Worm (Caenorhabditis elegans) whole organism, dauer: ENCODE results near the gene srv-14.

ENCODE experiments used
- unc-62 ChIP-seq: sonication (generic microtip); optimal IDR thresholded peaks from 2 replicates; lab custom pipeline; 2017; ENCODE audit warnings: missing biosample characterization, missing genetic modification reagents, missing genetic modification characterization

Gene srv-14

ce11 chrIV:15900158-15900557 is 6.1 kb upstream of the srv-14 start:
- no peak for TF ChIP-seq unc-62 (GFP tag; lab: Kevin White, UChicago)

DNA sequence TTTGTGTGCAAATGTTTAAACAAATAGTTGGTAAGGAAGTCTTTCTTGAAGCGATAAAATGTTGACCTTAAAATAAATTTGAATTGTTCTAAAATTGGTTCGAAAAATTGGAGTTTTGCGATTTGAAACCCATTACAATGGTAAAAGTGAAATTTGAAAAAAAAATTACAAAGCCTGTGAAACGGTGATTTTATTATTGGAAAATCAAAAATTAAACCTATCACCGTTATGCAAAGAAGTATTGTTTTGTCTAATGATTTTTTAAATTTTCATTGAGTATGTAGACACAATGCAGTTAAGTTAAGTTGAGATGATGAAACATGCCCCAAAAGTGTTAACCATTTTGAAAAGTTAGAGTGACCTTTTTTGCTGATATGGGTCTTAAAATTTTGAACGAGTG is 786 bp upstream of the srv-14 start:
- no peak for TF ChIP-seq unc-62 (GFP tag; lab: Kevin White, UChicago)

- TF ChIP-seq unc-62 (GFP tag; lab: Kevin White, UChicago), result no peak
Measured at ce11 chrIV:15883922-15884321, 10.1 kb downstream of the srv-14 start, which contains the start of gene Y105C5B.3. Y105C5B.3 (plus strand) TSS chrIV:15884222.

ce11 chrIV:15880114-15880513 is 13.9 kb downstream of the srv-14 start:
- TF ChIP-seq unc-62 (GFP tag; lab: Kevin White, UChicago), result no peak

ce11 chrIV:15878262-15878661 is 15.8 kb downstream of the srv-14 start:
- TF ChIP-seq unc-62 (GFP tag; lab: Kevin White, UChicago), result no peak

ce11 chrIV:15872633-15873032 is 21.4 kb downstream of the srv-14 start, which contains the start of gene gcy-25:
gcy-25 (plus strand) TSS chrIV:15872933.
- TF ChIP-seq unc-62 (GFP tag; lab: Kevin White, UChicago), result no peak

- no peak for TF ChIP-seq unc-62 (GFP tag; lab: Kevin White, UChicago)
Measured at ce11 chrIV:15870356-15870755, 23.7 kb downstream of the srv-14 start, which contains the start of gene Y105C5B.1. Y105C5B.1 (plus strand) TSS chrIV:15870656.

- TF ChIP-seq unc-62 (GFP tag; lab: Kevin White, UChicago), result no peak
Measured at ce11 chrIV:15868288-15868687, 25.7 kb downstream of the srv-14 start.

DNA sequence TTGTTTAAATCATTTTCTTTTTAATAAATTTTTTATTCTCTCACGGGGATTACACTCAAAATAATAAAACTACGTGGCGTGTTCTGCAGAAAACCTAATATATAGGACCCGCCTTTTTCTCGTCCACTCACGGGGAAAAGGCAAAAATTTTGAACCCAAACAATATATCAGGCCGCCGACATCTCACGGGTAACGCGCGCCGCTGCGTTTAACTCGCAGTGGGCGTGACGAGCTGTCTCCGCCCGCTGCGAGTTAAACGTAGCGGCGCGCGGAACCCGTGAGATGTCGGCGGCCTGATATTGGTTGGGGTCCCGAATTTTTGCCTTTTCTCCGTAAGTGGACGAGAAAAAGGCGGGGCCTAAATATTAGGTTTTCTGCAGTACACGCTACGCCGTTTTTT is 32.5 kb downstream of the srv-14 start:
- no peak for TF ChIP-seq unc-62 (GFP tag; lab: Kevin White, UChicago)

DNA sequence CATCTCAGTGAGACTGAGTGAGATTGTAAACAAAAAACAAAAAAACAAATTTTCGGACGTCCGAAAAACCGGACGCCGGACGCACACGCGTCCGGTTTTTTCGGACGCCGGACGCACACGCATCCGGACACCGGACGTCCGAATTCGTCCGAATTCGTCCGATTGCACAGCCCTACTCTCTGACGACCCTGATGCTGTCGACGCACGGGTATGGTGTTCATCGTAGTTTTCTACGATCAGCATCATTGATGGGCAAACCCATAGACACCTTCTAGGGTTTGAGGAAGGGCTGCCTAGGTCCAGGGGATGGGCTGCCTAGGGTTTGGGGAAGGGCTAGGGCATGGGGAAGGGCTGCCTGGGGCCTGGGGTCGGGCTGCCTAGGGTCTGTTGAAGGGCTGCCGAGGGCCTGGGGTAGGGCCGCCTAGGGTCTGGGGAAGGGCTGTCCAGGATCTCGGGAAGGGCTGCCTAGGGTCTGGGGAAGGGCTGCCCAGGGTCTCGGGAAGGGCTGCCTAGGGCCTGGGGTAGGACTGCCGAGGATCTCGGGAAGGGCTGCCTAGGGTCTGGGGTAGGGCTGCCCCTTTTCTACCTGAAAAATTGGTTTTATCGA is 40.1 kb downstream of the srv-14 start:
- no peak for TF ChIP-seq unc-62 (GFP tag; lab: Kevin White, UChicago)

DNA sequence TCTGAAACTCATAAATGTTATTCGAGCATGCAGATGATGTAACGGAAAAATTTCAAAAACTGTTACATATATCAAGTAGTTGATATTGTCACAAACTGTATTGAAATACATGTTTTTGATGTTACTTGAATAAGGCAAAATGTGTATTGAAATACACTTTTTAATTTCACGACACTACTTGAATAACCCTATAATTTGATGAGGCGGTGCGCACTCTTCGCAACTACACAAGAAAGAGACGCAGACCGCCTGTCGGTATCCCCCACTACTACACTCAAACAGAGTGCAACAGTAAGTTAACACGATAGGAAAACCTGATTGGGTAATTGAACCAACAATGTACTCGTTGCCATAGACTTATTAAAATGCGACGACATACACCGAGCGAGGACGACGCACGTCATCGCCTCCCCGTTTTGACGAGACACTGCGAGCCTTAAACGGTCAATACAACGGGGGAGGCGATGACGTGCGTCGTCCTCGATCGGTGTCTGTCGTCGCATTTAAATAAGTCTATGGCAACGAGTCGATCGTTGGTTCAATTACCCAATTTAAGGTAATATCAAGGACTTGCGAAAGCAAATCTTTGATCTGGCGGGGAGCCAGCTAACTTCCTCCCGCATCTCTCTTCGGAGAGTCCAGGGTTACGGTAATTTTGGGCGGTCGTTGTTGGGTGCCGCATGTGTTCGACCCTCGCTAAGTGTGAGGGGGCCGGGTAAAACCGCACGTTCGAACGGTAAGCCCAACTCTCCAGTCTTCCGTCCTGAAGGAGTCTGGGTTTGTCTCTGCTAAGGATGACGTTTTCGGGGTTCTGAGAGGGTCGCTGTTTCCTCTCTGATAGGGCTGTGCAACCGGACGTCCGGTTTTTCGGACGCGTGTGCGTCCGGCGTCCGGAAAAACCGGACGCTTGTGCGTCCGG is 40.9 kb downstream of the srv-14 start:
- no peak for TF ChIP-seq unc-62 (GFP tag; lab: Kevin White, UChicago)

- TF ChIP-seq unc-62 (GFP tag; lab: Kevin White, UChicago), result no peak
Measured at ce11 chrIV:15850647-15851046, 43.4 kb downstream of the srv-14 start.

DNA sequence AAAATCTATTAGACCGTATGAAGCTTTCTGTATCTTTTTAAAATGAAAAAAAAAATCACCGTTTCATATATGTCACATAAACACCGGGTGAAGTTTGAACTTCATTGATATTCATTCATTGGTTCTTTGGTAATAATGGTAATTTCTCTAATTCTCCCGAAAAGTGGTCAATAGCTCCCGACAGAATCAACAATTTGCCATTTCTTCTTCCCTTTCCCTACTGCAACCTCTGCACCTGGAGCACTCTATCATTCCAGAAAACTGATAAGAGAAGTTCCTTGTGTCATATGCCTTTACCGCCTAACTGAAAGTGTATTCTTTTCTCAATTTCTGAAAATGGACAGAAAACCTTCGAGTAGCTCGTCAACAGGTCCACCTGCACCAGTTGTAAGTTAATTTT is 44.4 kb downstream of the srv-14 start, which contains the start of gene Y105C5A.24:
Y105C5A.24 (plus strand) TSS at position 220 of the 400 bp plus-strand sequence.
- TF ChIP-seq unc-62 (GFP tag; lab: Kevin White, UChicago), result no peak

- TF ChIP-seq unc-62 (GFP tag; lab: Kevin White, UChicago), result no peak
Measured at ce11 chrIV:15847096-15847495, 46.9 kb downstream of the srv-14 start, which contains the start of gene Y105C5A.1269. Y105C5A.1269 (plus strand) TSS chrIV:15847396.

DNA sequence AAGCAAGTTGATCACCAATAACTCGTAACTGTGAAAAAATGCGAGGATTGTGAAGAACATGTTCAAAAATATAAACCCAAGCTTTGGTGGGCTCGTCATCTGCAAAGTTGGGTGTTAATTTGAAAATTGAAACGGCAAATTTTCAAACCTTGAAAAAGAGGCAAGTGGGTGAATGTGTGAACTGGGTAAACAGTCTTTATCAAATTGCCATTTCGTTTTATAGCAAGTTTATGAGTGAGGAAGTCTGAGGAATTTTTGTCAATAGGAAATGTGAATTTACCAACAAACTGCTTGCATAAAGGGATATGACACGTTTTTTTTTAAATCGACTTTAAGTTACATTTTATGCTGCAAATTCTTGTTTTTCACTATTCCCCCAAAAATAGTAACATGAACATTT is 47.5 kb downstream of the srv-14 start, which contains the start of gene Y105C5A.1270:
Y105C5A.1270 (minus strand) TSS at position 101 of the 400 bp plus-strand sequence.
- no peak for TF ChIP-seq unc-62 (GFP tag; lab: Kevin White, UChicago)

DNA sequence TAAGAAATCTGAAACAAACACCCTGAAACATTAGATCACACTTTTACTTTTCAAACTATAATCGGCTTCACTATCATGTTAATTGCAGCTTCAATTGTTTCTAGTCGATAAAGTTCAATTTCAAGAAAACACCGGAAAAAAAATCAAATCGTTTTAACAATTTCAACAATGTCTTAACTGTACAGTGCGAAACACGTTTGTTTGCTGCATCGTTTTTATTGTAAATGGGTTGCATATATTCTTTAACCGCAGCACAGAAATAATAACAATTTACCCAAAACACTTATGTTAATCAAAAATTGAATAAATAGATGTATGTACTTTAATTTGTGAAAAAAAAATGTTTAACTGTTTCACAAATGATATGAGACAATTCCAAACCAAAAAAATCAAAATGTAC is 50.0 kb downstream of the srv-14 start:
- no peak for TF ChIP-seq unc-62 (GFP tag; lab: Kevin White, UChicago)
